Worm (Caenorhabditis elegans): ENCODE results near the gene C29F9.9.

ce11 chrIII:67025-67424, 31.7 kb downstream of the C29F9.9 start:
- TF ChIP-seq daf-19 (GFP tag; conservative IDR thresholded peaks at IDR 0.05): no peak
- TF ChIP-seq php-3 (GFP tag; IDR thresholded peaks at IDR 0.05): no peak
- TF ChIP-seq nhr-28 (tag; optimal IDR thresholded peaks at IDR 0.05): peak; percentile 23
- no peak for TF ChIP-seq fkh-10 (GFP tag; optimal IDR thresholded peaks at IDR 0.05)
- no peak for TF ChIP-seq ztf-11 (tag; optimal IDR thresholded peaks at IDR 0.05)
- no peak for TF ChIP-seq lin-15B (tag; optimal IDR thresholded peaks at IDR 0.05)

Measured in whole organism, L4 larva.